Fruit fly (Drosophila melanogaster) S2 (cell line): Measurements from ENCODE around the gene CG9953.

Experiments
- CG8478 ChIP-seq: fragments of >200 bp; optimal IDR thresholded peaks from 2 replicates; lab custom pipeline; 2018
- CTCF ChIP-seq, 2 experiments: fragments of >200 bp; optimal IDR thresholded peaks; 2 replicates each; lab custom pipeline; 2018

DNA sequence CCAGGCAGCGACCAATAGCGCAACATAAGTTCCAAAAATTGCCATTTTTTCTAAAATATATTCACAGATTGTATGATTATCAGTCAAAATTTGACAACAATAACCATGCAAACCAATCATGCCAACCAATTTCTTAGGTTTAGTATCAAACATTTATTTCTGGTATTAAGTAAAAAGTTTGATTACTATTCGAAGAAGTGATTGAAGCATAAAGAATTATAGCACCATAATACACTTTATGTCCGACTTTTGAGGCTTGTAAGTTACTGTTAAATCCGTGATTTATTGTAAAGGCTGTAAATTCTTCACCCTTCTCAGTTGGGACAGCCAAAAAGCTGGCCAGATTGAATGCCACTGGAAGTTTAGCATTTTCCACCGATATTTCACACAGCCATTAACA lies 37.6 kb upstream of the CG9953 start, which contains the start of gene CG45413:
- TF ChIP-seq CTCF (optimal IDR thresholded peaks at IDR 0.05; lab: Kevin White, UChicago) (no peak), CG8478 (lab: Kevin White, UChicago) (no peak)
